Fruit fly (Drosophila melanogaster): Measurements from ENCODE around the gene CG15743.

CG15743 gene

dm6 chrX:13278468-13278982 is 7.0 kb upstream of the CG15743 start (continued):
- TF ChIP-seq CG4328 (GFP tag; optimal IDR thresholded peaks at IDR 0.05) (no peak), CG11085 (GFP tag; IDR thresholded peaks at IDR 0.05) (no peak), Stat92E (GFP tag; optimal IDR thresholded peaks at IDR 0.05) (no peak), Ptx1 (GFP tag; IDR thresholded peaks at IDR 0.05) (no peak), ase (GFP tag; IDR thresholded peaks at IDR 0.05) (no peak), CG8281 (tag; optimal IDR thresholded peaks at IDR 0.05) (no peak), ssp (GFP tag; IDR thresholded peaks at IDR 0.05) (no peak), CG2875 (GFP tag; optimal IDR thresholded peaks at IDR 0.05) (no peak), D19A (tag; optimal IDR thresholded peaks at IDR 0.05) (no peak), jigr1 (GFP tag; IDR thresholded peaks at IDR 0.05) (no peak), Dip3 (GFP tag; optimal IDR thresholded peaks at IDR 0.05) (no peak), CG31365 (tag; optimal IDR thresholded peaks at IDR 0.05) (no peak), Bdp1 (GFP tag; optimal IDR thresholded peaks at IDR 0.05) (no peak), dati (GFP tag; IDR thresholded peaks at IDR 0.05) (no peak), tio (GFP tag; optimal IDR thresholded peaks at IDR 0.05) (no peak), ash1 (GFP tag; optimal IDR thresholded peaks at IDR 0.05) (no peak), CG1602 (GFP tag; optimal IDR thresholded peaks at IDR 0.05) (no peak), phol (tag; optimal IDR thresholded peaks at IDR 0.05) (no peak), crol (GFP tag; IDR thresholded peaks at IDR 0.05) (peak; percentile 37; the same call in 1 of the 2 replicates), hb (GFP tag; IDR thresholded peaks at IDR 0.05; ENCODE audit: partially characterized antibody) (no peak), lov (optimal IDR thresholded peaks at IDR 0.05) (no peak), lov (GFP tag; IDR thresholded peaks at IDR 0.05) (no peak), insv (GFP tag; optimal IDR thresholded peaks at IDR 0.05) (peak in 1 of 2 experiments; percentile 61), Atf-2 (GFP tag; optimal IDR thresholded peaks at IDR 0.05) (no peak), CG4707 (GFP tag; optimal IDR thresholded peaks at IDR 0.05) (no peak), Optix (GFP tag; IDR thresholded peaks at IDR 0.05) (no peak), gsb-n (tag; optimal IDR thresholded peaks at IDR 0.05) (no peak), zf30C (GFP tag; optimal IDR thresholded peaks at IDR 0.05) (no peak), crc (GFP tag; optimal IDR thresholded peaks at IDR 0.05) (no peak), sd (tag; optimal IDR thresholded peaks at IDR 0.05) (peak; percentile 35), Ravus (GFP tag; IDR thresholded peaks at IDR 0.05) (no peak), CG17912 (GFP tag; optimal IDR thresholded peaks at IDR 0.05) (no peak), CG34376 (GFP tag; optimal IDR thresholded peaks at IDR 0.05) (peak; percentile 49), lola (GFP tag; optimal IDR thresholded peaks at IDR 0.05) (peak in 1 of 3 experiments; percentile 24), mirr (GFP tag; optimal IDR thresholded peaks at IDR 0.05) (peak; percentile 29), NFAT (GFP tag; IDR thresholded peaks at IDR 0.05) (0 out of 2 replicates have a peak, but pooled peaks have one; percentile 26), C15 (GFP tag; IDR thresholded peaks at IDR 0.05) (no peak), Sry-β (GFP tag; optimal IDR thresholded peaks at IDR 0.05) (no peak), ken (GFP tag; IDR thresholded peaks at IDR 0.05) (no peak), CG33213 (GFP tag; optimal IDR thresholded peaks at IDR 0.05) (no peak), CG15601 (tag; optimal IDR thresholded peaks at IDR 0.05) (peak; percentile 99), HLHmδ (GFP tag; optimal IDR thresholded peaks at IDR 0.05) (peak; percentile 11), CG3995 (GFP tag; optimal IDR thresholded peaks at IDR 0.05) (no peak), CG11398 (GFP tag; optimal IDR thresholded peaks at IDR 0.05) (no peak), pita (GFP tag; optimal IDR thresholded peaks at IDR 0.05) (no peak), CG17385 (GFP tag; optimal IDR thresholded peaks at IDR 0.05) (peak; percentile 55), chinmo (GFP tag; IDR thresholded peaks at IDR 0.05; ENCODE audit: partially characterized antibody) (no peak), CG30431 (GFP tag; optimal IDR thresholded peaks at IDR 0.05) (no peak), ranshi (GFP tag; IDR thresholded peaks at IDR 0.05) (no peak), CG42726 (GFP tag; IDR thresholded peaks at IDR 0.05; ENCODE audit: partially characterized antibody) (no peak), Hr39 (optimal IDR thresholded peaks at IDR 0.05) (no peak)

Data from whole organism, embryonic.